Worm (Caenorhabditis elegans): ENCODE results near the gene Y48A6C.4.

ce11 chrIII:11107327-11107726 lies 12.3 kb upstream of the Y48A6C.4 start:
- TF ChIP-seq lir-1 (GFP tag; conservative IDR thresholded peaks at IDR 0.05) (no peak), ztf-26 (tag; optimal IDR thresholded peaks at IDR 0.05) (no peak), madf-3 (GFP tag; IDR thresholded peaks at IDR 0.05) (no peak), nfyb-1 (GFP tag; IDR thresholded peaks at IDR 0.05) (no peak), pbrm-1 (GFP tag; IDR thresholded peaks at IDR 0.05) (no peak), ama-1 (optimal IDR thresholded peaks at IDR 0.05) (no peak), ama-1 (GFP tag; optimal IDR thresholded peaks at IDR 0.05) (no peak), snpc-1.1 (tag; optimal IDR thresholded peaks at IDR 0.05; ENCODE audit: insufficient read depth) (no peak), mes-4 (tag; optimal IDR thresholded peaks at IDR 0.05) (no peak), F49E8.2 (tag; optimal IDR thresholded peaks at IDR 0.05; ENCODE audit: insufficient read depth) (no peak), hmg-1.2 (GFP tag; IDR thresholded peaks at IDR 0.05) (no peak), pha-4 (tag; optimal IDR thresholded peaks at IDR 0.05) (no peak), unc-62 (GFP tag; optimal IDR thresholded peaks at IDR 0.05) (no peak), B0019.2 (GFP tag; conservative IDR thresholded peaks at IDR 0.05) (no peak), ets-4 (GFP tag; optimal IDR thresholded peaks at IDR 0.05) (no peak)
